Worm (Caenorhabditis elegans) whole organism, late embryonic: Measurements from ENCODE around the gene ttr-23.

ENCODE experiments used
- C08G9.2 ChIP-seq: sonication (generic microtip); optimal IDR thresholded peaks from 2 replicates; lab custom pipeline; 2016; ENCODE audit warnings: mild to moderate bottlenecking, missing genetic modification characterization, moderate library complexity, missing compliant biosample characterization
- F13H6.1 ChIP-seq: sonication (generic microtip); optimal IDR thresholded peaks from 2 replicates; lab custom pipeline; 2016; ENCODE audit warnings: missing genetic modification characterization, missing compliant biosample characterization
- K02D7.2 ChIP-seq: sonication (generic microtip); optimal IDR thresholded peaks from 2 replicates; lab custom pipeline; 2017; ENCODE audit warnings: mild to moderate bottlenecking, missing genetic modification characterization, missing compliant biosample characterization
- K09A11.1 ChIP-seq: sonication (generic microtip); optimal IDR thresholded peaks from 2 replicates; lab custom pipeline; 2017; ENCODE audit warnings: antibody characterized with exemption, mild to moderate bottlenecking, missing genetic modification characterization, missing compliant biosample characterization; ENCODE audit not compliant: insufficient read depth
- T23F11.4 ChIP-seq: fragments of 200-800 bp; sonication (Bioruptor generic); optimal IDR thresholded peaks from 2 replicates; lab custom pipeline; 2018; ENCODE audit warnings: mild to moderate bottlenecking, missing genetic modification characterization, missing compliant biosample characterization
- Y22D7AL.16 ChIP-seq: sonication (generic microtip); optimal IDR thresholded peaks from 2 replicates; lab custom pipeline; 2016; ENCODE audit warnings: missing genetic modification characterization, missing compliant biosample characterization
- ama-1 ChIP-seq: fragments of 150-350 bp; optimal IDR thresholded peaks from 2 replicates; lab custom pipeline; 2014
- ceh-14 ChIP-seq: sonication (generic microtip); optimal IDR thresholded peaks from 2 replicates; lab custom pipeline; 2016; ENCODE audit warnings: missing genotype, missing genetic modification characterization, missing compliant biosample characterization
- ceh-2 ChIP-seq: sonication (generic microtip); optimal IDR thresholded peaks from 2 replicates; lab custom pipeline; 2016; ENCODE audit warnings: missing genotype, missing genetic modification characterization, missing compliant biosample characterization
- ceh-22 ChIP-seq: sonication (generic microtip); optimal IDR thresholded peaks from 2 replicates; lab custom pipeline; 2017; ENCODE audit warnings: missing biosample characterization, missing genetic modification characterization
- ceh-45 ChIP-seq: fragments of 200-800 bp; sonication (Bioruptor generic); IDR thresholded peaks from 2 replicates; pipeline ENCODE4 v1.3.6; 2022; ENCODE audit warnings: missing genetic modification reagents, missing genetic modification characterization, missing compliant biosample characterization
- ceh-6 ChIP-seq: fragments of 200-800 bp; sonication (Bioruptor generic); optimal IDR thresholded peaks from 2 replicates; lab custom pipeline; 2018; ENCODE audit warnings: mild to moderate bottlenecking, missing genetic modification characterization, missing compliant biosample characterization
- ceh-9 ChIP-seq: sonication (generic microtip); optimal IDR thresholded peaks from 2 replicates; lab custom pipeline; 2016; ENCODE audit warnings: mild to moderate bottlenecking, missing genetic modification characterization, inconsistent platforms, missing compliant biosample characterization
- che-1 ChIP-seq: sonication (generic microtip); optimal IDR thresholded peaks from 2 replicates; lab custom pipeline; 2016; ENCODE audit warnings: mild to moderate bottlenecking, missing genetic modification characterization, missing compliant biosample characterization
- dmd-4 ChIP-seq: sonication (generic microtip); optimal IDR thresholded peaks from 2 replicates; lab custom pipeline; 2016; ENCODE audit warnings: borderline replicate concordance, missing genetic modification characterization, missing compliant biosample characterization
- dve-1 ChIP-seq: sonication (generic microtip); optimal IDR thresholded peaks from 2 replicates; lab custom pipeline; 2017; ENCODE audit warnings: antibody characterized with exemption, mild to moderate bottlenecking, missing genetic modification characterization, missing compliant biosample characterization
- elt-2 ChIP-seq: sonication (generic microtip); optimal IDR thresholded peaks from 2 replicates; lab custom pipeline; 2016; ENCODE audit warnings: missing genetic modification reagents, missing genetic modification characterization, missing compliant biosample characterization
- elt-4 ChIP-seq: sonication (generic microtip); optimal IDR thresholded peaks from 2 replicates; lab custom pipeline; 2016; ENCODE audit warnings: missing genetic modification characterization, missing compliant biosample characterization
- fax-1 ChIP-seq: sonication (generic microtip); optimal IDR thresholded peaks from 2 replicates; lab custom pipeline; 2016; ENCODE audit warnings: missing genotype, missing genetic modification characterization, missing compliant biosample characterization
- fkh-10 ChIP-seq: fragments of 150-350 bp; optimal IDR thresholded peaks from 2 replicates; lab custom pipeline; 2014; ENCODE audit warnings: missing biosample characterization, missing genetic modification reagents, missing genetic modification characterization
- fkh-6 ChIP-seq: sonication (generic microtip); optimal IDR thresholded peaks from 2 replicates; lab custom pipeline; 2016; ENCODE audit warnings: missing genetic modification characterization, missing compliant biosample characterization
- hlh-13 ChIP-seq: fragments of 200-800 bp; sonication (Bioruptor generic); optimal IDR thresholded peaks from 2 replicates; lab custom pipeline; 2018; ENCODE audit warnings: mild to moderate bottlenecking, missing genetic modification characterization, missing compliant biosample characterization
- hlh-15 ChIP-seq: sonication (generic microtip); optimal IDR thresholded peaks from 2 replicates; lab custom pipeline; 2016; ENCODE audit warnings: missing genetic modification characterization, missing compliant biosample characterization
- hlh-30 ChIP-seq: sonication (generic microtip); optimal IDR thresholded peaks from 2 replicates; lab custom pipeline; 2017; ENCODE audit warnings: antibody characterized with exemption, missing genetic modification characterization, missing compliant biosample characterization; ENCODE audit not compliant: insufficient read depth
- hlh-6 ChIP-seq: sonication (generic microtip); optimal IDR thresholded peaks from 2 replicates; lab custom pipeline; 2016; ENCODE audit warnings: missing genotype, missing genetic modification characterization, missing compliant biosample characterization
- hlh-8 ChIP-seq: sonication (generic microtip); optimal IDR thresholded peaks from 2 replicates; lab custom pipeline; 2016; ENCODE audit warnings: missing genotype, missing genetic modification characterization, missing compliant biosample characterization
- madf-2 ChIP-seq: sonication (generic microtip); optimal IDR thresholded peaks from 2 replicates; lab custom pipeline; 2017; ENCODE audit warnings: missing genetic modification characterization, missing compliant biosample characterization
- mec-3 ChIP-seq: sonication (generic microtip); optimal IDR thresholded peaks from 2 replicates; lab custom pipeline; 2016; ENCODE audit warnings: borderline replicate concordance, missing genetic modification characterization, missing compliant biosample characterization
- npax-4 ChIP-seq: sonication (generic microtip); optimal IDR thresholded peaks from 2 replicates; lab custom pipeline; 2016; ENCODE audit warnings: missing genetic modification characterization, missing compliant biosample characterization
- odd-2 ChIP-seq: sonication (generic microtip); optimal IDR thresholded peaks from 2 replicates; lab custom pipeline; 2017; ENCODE audit warnings: antibody characterized with exemption, mild to moderate bottlenecking, missing genetic modification characterization, missing compliant biosample characterization
- pag-3 ChIP-seq: sonication (generic microtip); optimal IDR thresholded peaks from 2 replicates; lab custom pipeline; 2016; ENCODE audit warnings: missing compliant biosample characterization, missing genetic modification characterization, borderline replicate concordance
- pat-9 ChIP-seq: fragments of 200-800 bp; sonication (Bioruptor generic); optimal IDR thresholded peaks from 2 replicates; lab custom pipeline; 2018; ENCODE audit warnings: mild to moderate bottlenecking, missing genetic modification characterization, moderate library complexity, missing compliant biosample characterization
- pax-1 ChIP-seq: fragments of 150-350 bp; optimal IDR thresholded peaks from 2 replicates; lab custom pipeline; 2014; ENCODE audit warnings: missing biosample characterization, missing genetic modification characterization
- pha-2 ChIP-seq: sonication (generic microtip); optimal IDR thresholded peaks from 2 replicates; lab custom pipeline; 2017; ENCODE audit warnings: mild to moderate bottlenecking, missing genetic modification characterization, missing compliant biosample characterization
- pha-4 ChIP-seq: fragments of 150-350 bp; optimal IDR thresholded peaks from 2 replicates; lab custom pipeline; 2018; ENCODE audit warnings: missing biosample characterization, missing genetic modification reagents, missing genetic modification characterization
- pros-1 ChIP-seq: fragments of 150-350 bp; optimal IDR thresholded peaks from 2 replicates; lab custom pipeline; 2014; ENCODE audit warnings: missing biosample characterization, missing genetic modification reagents, missing genetic modification characterization
- ref-2 ChIP-seq: sonication (generic microtip); optimal IDR thresholded peaks from 2 replicates; lab custom pipeline; 2016; ENCODE audit warnings: missing genetic modification characterization, missing compliant biosample characterization
- rnt-1 ChIP-seq: sonication (generic microtip); optimal IDR thresholded peaks from 2 replicates; lab custom pipeline; 2016; ENCODE audit warnings: missing genetic modification characterization, missing compliant biosample characterization
- tbx-2 ChIP-seq: sonication (generic microtip); optimal IDR thresholded peaks from 2 replicates; lab custom pipeline; 2016; ENCODE audit warnings: missing genetic modification characterization, missing compliant biosample characterization
- tbx-7 ChIP-seq: sonication (generic microtip); optimal IDR thresholded peaks from 2 replicates; lab custom pipeline; 2016; ENCODE audit warnings: missing genotype, missing genetic modification characterization, missing compliant biosample characterization
- unc-86 ChIP-seq: sonication (generic microtip); optimal IDR thresholded peaks from 2 replicates; lab custom pipeline; 2016; ENCODE audit warnings: missing genetic modification characterization, missing compliant biosample characterization

The ttr-23 gene

ce11 chrV:10589774-10590528, at the start of gene ttr-23:
TSS of gene ttr-23 (minus strand) at chrV:10589860.
- no peak for TF ChIP-seq che-1
- no peak for TF ChIP-seq F13H6.1 (tag; lab: Kevin White, UChicago)
- TF ChIP-seq ceh-22, result no peak
- no peak for TF ChIP-seq hlh-30 (tag; lab: Kevin White, UChicago)
- no peak for TF ChIP-seq ceh-6 (GFP tag; lab: Kevin White, UChicago)
- no peak for TF ChIP-seq npax-4 (tag; lab: Kevin White, UChicago)
- TF ChIP-seq ref-2 (tag; lab: Kevin White, UChicago), result no peak
- TF ChIP-seq hlh-6, result no peak
- no peak for TF ChIP-seq pag-3 (tag; lab: Kevin White, UChicago)
- TF ChIP-seq Y22D7AL.16 (tag; lab: Kevin White, UChicago), result no peak
- TF ChIP-seq ceh-14 (tag; lab: Kevin White, UChicago), result no peak
- no peak for TF ChIP-seq C08G9.2 (tag; lab: Kevin White, UChicago)
- no peak for TF ChIP-seq elt-4 (tag; lab: Kevin White, UChicago)
- no peak for TF ChIP-seq hlh-13 (GFP tag; lab: Kevin White, UChicago)
- no peak for TF ChIP-seq T23F11.4 (GFP tag; lab: Kevin White, UChicago)
- no peak for TF ChIP-seq unc-86 (tag; lab: Kevin White, UChicago)
- no peak for TF ChIP-seq K09A11.1
- TF ChIP-seq fkh-10 (GFP tag; lab: Kevin White, UChicago), result no peak

ce11 chrV:10635722-10636121, 46.1 kb upstream of the ttr-23 start, which contains the start of gene kvs-2:
TSS of gene kvs-2 (plus strand) at chrV:10636022.
- TF ChIP-seq tbx-2 (tag; lab: Kevin White, UChicago) (no peak), dve-1 (tag; lab: Kevin White, UChicago) (no peak), ceh-14 (tag; lab: Kevin White, UChicago) (no peak), elt-2 (no peak), hlh-8 (tag; lab: Kevin White, UChicago) (no peak), pha-2 (tag; lab: Kevin White, UChicago) (no peak)

- no peak for TF ChIP-seq fkh-6 (tag; lab: Kevin White, UChicago)
- TF ChIP-seq npax-4 (tag; lab: Kevin White, UChicago), result no peak
- no peak for TF ChIP-seq pha-4
- TF ChIP-seq ref-2 (tag; lab: Kevin White, UChicago), result no peak
- no peak for TF ChIP-seq ceh-2 (tag; lab: Kevin White, UChicago)
- TF ChIP-seq C08G9.2 (tag; lab: Kevin White, UChicago), result no peak
- TF ChIP-seq ceh-45 (GFP tag; lab: Robert Waterston, UW), result no peak
- no peak for TF ChIP-seq mec-3 (tag; lab: Kevin White, UChicago)
- TF ChIP-seq ama-1, result no peak
- no peak for TF ChIP-seq fax-1 (tag; lab: Kevin White, UChicago)
- TF ChIP-seq K09A11.1, result no peak
- TF ChIP-seq rnt-1 (tag; lab: Kevin White, UChicago), result no peak
- TF ChIP-seq tbx-2 (tag; lab: Kevin White, UChicago), result no peak
- no peak for TF ChIP-seq dve-1 (tag; lab: Kevin White, UChicago)
These were observed 43.1 kb upstream of the ttr-23 start, which contains the start of gene mab-23 for ce11 chrV:10632758-10633157. TSS of gene mab-23 (plus strand) at chrV:10633058.

ce11 chrV:10630497-10630896, 40.8 kb upstream of the ttr-23 start:
- TF ChIP-seq madf-2 (tag; lab: Kevin White, UChicago) (no peak), K02D7.2 (tag; lab: Kevin White, UChicago) (no peak), pax-1 (tag; lab: Kevin White, UChicago) (no peak), hlh-8 (tag; lab: Kevin White, UChicago) (no peak), rnt-1 (tag; lab: Kevin White, UChicago) (no peak), dmd-4 (no peak), pat-9 (tag; lab: Kevin White, UChicago) (no peak), elt-4 (tag; lab: Kevin White, UChicago) (no peak), ceh-2 (tag; lab: Kevin White, UChicago) (no peak), ceh-14 (tag; lab: Kevin White, UChicago) (no peak), pros-1 (tag; lab: Kevin White, UChicago) (no peak), hlh-15 (tag; lab: Kevin White, UChicago) (no peak), mec-3 (tag; lab: Kevin White, UChicago) (no peak), T23F11.4 (GFP tag; lab: Kevin White, UChicago) (no peak), ama-1 (no peak), tbx-7 (tag; lab: Kevin White, UChicago) (no peak), odd-2 (no peak), ceh-9 (no peak)
